Worm (Caenorhabditis elegans): ENCODE measurements around the gene Y38F1A.7.

ce11 chrII:12992193-12992592 is 5.4 kb downstream of the Y38F1A.7 start:
- TF ChIP-seq ZK546.5 (tag; optimal IDR thresholded peaks at IDR 0.05) (no peak), mdl-1 (tag; optimal IDR thresholded peaks at IDR 0.05) (no peak), dmd-4 (tag; optimal IDR thresholded peaks at IDR 0.05) (no peak), ama-1 (optimal IDR thresholded peaks at IDR 0.05) (no peak), aly-2 (tag; optimal IDR thresholded peaks at IDR 0.05) (no peak), ztf-11 (tag; optimal IDR thresholded peaks at IDR 0.05) (no peak)

Measured in whole organism, L2 larva.